Fruit fly (Drosophila melanogaster) whole organism, embryonic: ENCODE results near the gene Ant2.

ENCODE experiments used
- B-H2 ChIP-seq: fragments of 200-800 bp; sonication (Bioruptor generic); optimal IDR thresholded peaks from 2 replicates; lab custom pipeline; 2018; ENCODE audit warnings: missing biosample characterization, mild to moderate bottlenecking, missing genetic modification characterization
- CG10209 ChIP-seq: fragments of 200-800 bp; sonication (Bioruptor generic); optimal IDR thresholded peaks from 3 replicates; lab custom pipeline; 2017; ENCODE audit warnings: missing biosample characterization, mild to moderate bottlenecking, missing genetic modification characterization, missing genetic modification reagents
- CG10267 ChIP-seq: fragments of 200-800 bp; sonication (Bioruptor generic); optimal IDR thresholded peaks from 2 replicates; lab custom pipeline; 2018; ENCODE audit warnings: missing biosample characterization, mild to moderate bottlenecking, missing genetic modification characterization, moderate library complexity
- CG11085 ChIP-seq: fragments of 200-800 bp; sonication (Bioruptor generic); IDR thresholded peaks from 2 replicates; pipeline ENCODE4 v1.3.6; 2022; ENCODE audit warnings: missing biosample characterization, missing genetic modification characterization
- CG12236 ChIP-seq: fragments of 200-800 bp; sonication (Bioruptor generic); optimal IDR thresholded peaks from 2 replicates; lab custom pipeline; 2016; ENCODE audit warnings: missing biosample characterization, missing genetic modification characterization
- CG14050 ChIP-seq: fragments of 200-800 bp; sonication (Bioruptor generic); IDR thresholded peaks from 3 replicates; pipeline ENCODE4 v1.3.6; 2022; ENCODE audit warnings: missing biosample characterization, missing genetic modification characterization
- CG15696 ChIP-seq: fragments of 200-800 bp; sonication (Bioruptor generic); optimal IDR thresholded peaks from 2 replicates; lab custom pipeline; 2019; ENCODE audit warnings: missing biosample characterization, mild to moderate bottlenecking, missing genetic modification characterization, moderate library complexity
- CG16779 ChIP-seq: fragments of 200-800 bp; sonication (Bioruptor generic); IDR thresholded peaks from 2 replicates; pipeline ENCODE4 v1.3.6; 2022; ENCODE audit warnings: missing biosample characterization, missing genetic modification characterization
- CG17385 ChIP-seq: fragments of 200-800 bp; sonication (Bioruptor generic); optimal IDR thresholded peaks from 3 replicates; lab custom pipeline; 2018; ENCODE audit warnings: missing biosample characterization, mild to moderate bottlenecking, missing genetic modification characterization
- CG17802 ChIP-seq: fragments of 200-800 bp; sonication (Bioruptor generic); optimal IDR thresholded peaks from 2 replicates; lab custom pipeline; 2018; ENCODE audit warnings: missing biosample characterization, mild to moderate bottlenecking, missing genetic modification characterization, moderate library complexity
- CG17912 ChIP-seq: fragments of 200-800 bp; sonication (Bioruptor generic); optimal IDR thresholded peaks from 2 replicates; lab custom pipeline; 2018; ENCODE audit warnings: missing biosample characterization, mild to moderate bottlenecking, missing genetic modification characterization
- CG30403 ChIP-seq: fragments of 200-800 bp; sonication (Bioruptor generic); optimal IDR thresholded peaks from 3 replicates; lab custom pipeline; 2016; ENCODE audit warnings: missing biosample characterization, missing genetic modification characterization
- CG32772 ChIP-seq: fragments of 200-800 bp; sonication (Bioruptor generic); IDR thresholded peaks from 2 replicates; pipeline ENCODE4 v1.3.6; 2022; ENCODE audit warnings: missing biosample characterization, missing genetic modification characterization
- CG33213 ChIP-seq: fragments of 200-800 bp; sonication (Bioruptor generic); optimal IDR thresholded peaks from 3 replicates; lab custom pipeline; 2016; ENCODE audit warnings: missing biosample characterization, missing genetic modification characterization
- CG33557 ChIP-seq: fragments of 200-800 bp; sonication (Bioruptor generic); optimal IDR thresholded peaks from 2 replicates; lab custom pipeline; 2019; ENCODE audit warnings: missing biosample characterization, mild to moderate bottlenecking, missing genetic modification characterization, moderate library complexity
- CG6254 ChIP-seq: fragments of 200-800 bp; sonication (Bioruptor generic); optimal IDR thresholded peaks from 3 replicates; lab custom pipeline; 2017; ENCODE audit warnings: mild to moderate bottlenecking, missing biosample characterization, missing genetic modification reagents, missing genetic modification characterization
- CG6791 ChIP-seq: fragments of 200-800 bp; sonication (Bioruptor generic); IDR thresholded peaks from 3 replicates; pipeline ENCODE4 v1.3.6; 2022; ENCODE audit warnings: missing biosample characterization, missing genetic modification characterization; ENCODE audit not compliant: partially characterized antibody
- CG8089 ChIP-seq: fragments of 200-800 bp; sonication (Bioruptor generic); optimal IDR thresholded peaks from 3 replicates; lab custom pipeline; 2016; ENCODE audit warnings: missing biosample characterization, missing genetic modification characterization
- CG8290 ChIP-seq, 3 experiments: fragments of 200-800 bp; sonication (Bioruptor generic); optimal IDR thresholded peaks; 2 replicates each; lab custom pipeline; 2016 to 2019; ENCODE audit warnings: missing biosample characterization in 3 of 3, missing genetic modification characterization in 3 of 3, mild to moderate bottlenecking in 2 of 3, moderate library complexity in 1 of 3
- CG9437 ChIP-seq: fragments of 200-800 bp; sonication (Bioruptor generic); optimal IDR thresholded peaks from 2 replicates; lab custom pipeline; 2018; ENCODE audit warnings: missing biosample characterization, mild to moderate bottlenecking, missing genetic modification characterization
- CTCF ChIP-seq: fragments of 200-800 bp; sonication (Bioruptor generic); optimal IDR thresholded peaks from 2 replicates; lab custom pipeline; 2017; ENCODE audit warnings: missing biosample characterization, mild to moderate bottlenecking, missing genetic modification characterization, moderate library complexity
- Drgx ChIP-seq: fragments of 200-800 bp; sonication (Bioruptor generic); IDR thresholded peaks from 2 replicates; pipeline ENCODE4 v1.3.6; 2022; ENCODE audit warnings: missing biosample characterization, missing genetic modification characterization
- HmgD ChIP-seq: fragments of 200-800 bp; sonication (Bioruptor generic); optimal IDR thresholded peaks from 3 replicates; lab custom pipeline; 2016; ENCODE audit warnings: missing biosample characterization, missing genetic modification characterization
- Lim3 ChIP-seq: fragments of 200-800 bp; sonication (Bioruptor generic); IDR thresholded peaks from 2 replicates; pipeline ENCODE4 v1.3.6; 2022; ENCODE audit warnings: missing biosample characterization, missing genetic modification characterization
- MBD-R2 ChIP-seq: fragments of 200-800 bp; sonication (Bioruptor generic); IDR thresholded peaks from 2 replicates; pipeline ENCODE4 v1.3.6; 2022; ENCODE audit warnings: missing biosample characterization, missing genetic modification characterization
- Nf-YA ChIP-seq: fragments of 200-800 bp; sonication (Bioruptor generic); IDR thresholded peaks from 2 replicates; pipeline ENCODE4 v1.3.6; 2022; ENCODE audit warnings: missing biosample characterization, missing genetic modification characterization
- Nf-YB ChIP-seq: fragments of 200-800 bp; sonication (Bioruptor generic); optimal IDR thresholded peaks from 3 replicates; lab custom pipeline; 2019; ENCODE audit warnings: missing biosample characterization, mild to moderate bottlenecking, missing genetic modification characterization, moderate library complexity
- NfI ChIP-seq: fragments of 200-800 bp; sonication (Bioruptor generic); optimal IDR thresholded peaks from 3 replicates; lab custom pipeline; 2018; ENCODE audit warnings: missing biosample characterization, mild to moderate bottlenecking, missing genetic modification characterization, moderate library complexity
- Optix ChIP-seq: fragments of 200-800 bp; sonication (Bioruptor generic); IDR thresholded peaks from 3 replicates; pipeline ENCODE4 v1.3.6; 2022; ENCODE audit warnings: missing biosample characterization, missing genetic modification characterization
- Pdp1 ChIP-seq, 2 experiments: fragments of 200-800 bp; sonication (Bioruptor generic); optimal IDR thresholded peaks; 3 replicates each; lab custom pipeline; 2016; ENCODE audit warnings: missing biosample characterization in 2 of 2, missing genetic modification characterization in 2 of 2, mild to moderate bottlenecking in 1 of 2, moderate library complexity in 1 of 2
- Sox100B ChIP-seq: fragments of 200-800 bp; sonication (Bioruptor generic); optimal IDR thresholded peaks from 3 replicates; lab custom pipeline; 2018; ENCODE audit warnings: missing biosample characterization, mild to moderate bottlenecking, missing genetic modification characterization
- ash1 ChIP-seq: fragments of 200-800 bp; sonication (Bioruptor generic); optimal IDR thresholded peaks from 2 replicates; lab custom pipeline; 2018; ENCODE audit warnings: missing biosample characterization, mild to moderate bottlenecking, missing genetic modification characterization
- bbx ChIP-seq: fragments of 200-800 bp; sonication (Bioruptor generic); IDR thresholded peaks from 2 replicates; pipeline ENCODE4 v1.3.6; 2022; ENCODE audit warnings: missing biosample characterization, missing genetic modification characterization; ENCODE audit not compliant: partially characterized antibody
- crol ChIP-seq: fragments of 200-800 bp; sonication (Bioruptor generic); IDR thresholded peaks from 2 replicates; pipeline ENCODE4 v1.3.6; 2022; ENCODE audit warnings: missing biosample characterization, missing genetic modification characterization
- emc ChIP-seq: fragments of 200-800 bp; sonication (Bioruptor generic); optimal IDR thresholded peaks from 2 replicates; lab custom pipeline; 2016; ENCODE audit warnings: missing biosample characterization, missing genetic modification characterization
- gfzf ChIP-seq: fragments of 200-800 bp; sonication (Bioruptor generic); optimal IDR thresholded peaks from 2 replicates; lab custom pipeline; 2016; ENCODE audit warnings: missing biosample characterization, mild to moderate bottlenecking, missing genetic modification characterization, moderate library complexity
- gro ChIP-seq: fragments of 200-800 bp; sonication (Bioruptor generic); optimal IDR thresholded peaks from 2 replicates; lab custom pipeline; 2016; ENCODE audit warnings: missing biosample characterization, missing genetic modification characterization
- ken ChIP-seq: fragments of 200-800 bp; sonication (Bioruptor generic); IDR thresholded peaks from 3 replicates; pipeline ENCODE4 v1.3.6; 2022; ENCODE audit warnings: missing biosample characterization, missing genetic modification characterization
- lab ChIP-seq: fragments of 200-800 bp; sonication (Bioruptor generic); optimal IDR thresholded peaks from 3 replicates; lab custom pipeline; 2017; ENCODE audit warnings: missing biosample characterization, missing genetic modification characterization, mild to moderate bottlenecking, moderate library complexity, missing genetic modification reagents
- lilli ChIP-seq: fragments of 200-800 bp; sonication (Bioruptor generic); optimal IDR thresholded peaks from 3 replicates; lab custom pipeline; 2016; ENCODE audit warnings: missing biosample characterization, missing genetic modification characterization
- mld ChIP-seq: fragments of 200-800 bp; sonication (Bioruptor generic); IDR thresholded peaks from 3 replicates; pipeline ENCODE4 v1.3.6; 2022; ENCODE audit warnings: missing biosample characterization, missing genetic modification characterization; ENCODE audit not compliant: partially characterized antibody
- pita ChIP-seq: fragments of 200-800 bp; sonication (Bioruptor generic); optimal IDR thresholded peaks from 2 replicates; lab custom pipeline; 2017; ENCODE audit warnings: missing biosample characterization, mild to moderate bottlenecking, missing genetic modification characterization
- scrt ChIP-seq: fragments of 200-800 bp; sonication (Bioruptor generic); optimal IDR thresholded peaks from 2 replicates; lab custom pipeline; 2018; ENCODE audit warnings: missing biosample characterization, mild to moderate bottlenecking, missing genetic modification characterization, moderate library complexity
- sens-2 ChIP-seq: fragments of 200-800 bp; sonication (Bioruptor generic); IDR thresholded peaks from 2 replicates; pipeline ENCODE4 v1.3.6; 2022; ENCODE audit warnings: missing biosample characterization, missing genetic modification characterization
- sr ChIP-seq: fragments of 200-800 bp; sonication (Bioruptor generic); IDR thresholded peaks from 3 replicates; pipeline ENCODE4 v1.3.6; 2022; ENCODE audit warnings: missing biosample characterization, missing genetic modification characterization
- tna ChIP-seq: fragments of 200-800 bp; sonication (Bioruptor generic); IDR thresholded peaks from 2 replicates; pipeline ENCODE4 v1.3.6; 2022; ENCODE audit warnings: missing biosample characterization, missing genetic modification characterization; ENCODE audit not compliant: partially characterized antibody
- unc-4 ChIP-seq: fragments of 200-800 bp; sonication (Bioruptor generic); IDR thresholded peaks from 2 replicates; pipeline ENCODE4 v1.3.6; 2022; ENCODE audit warnings: missing biosample characterization, missing genetic modification characterization; ENCODE audit not compliant: partially characterized antibody
- zf30C ChIP-seq: fragments of 200-800 bp; sonication (Bioruptor generic); optimal IDR thresholded peaks from 3 replicates; lab custom pipeline; 2018; ENCODE audit warnings: missing biosample characterization, mild to moderate bottlenecking, missing genetic modification characterization
- zfh1 ChIP-seq: fragments of 200-800 bp; sonication (Bioruptor generic); IDR thresholded peaks from 3 replicates; pipeline ENCODE4 v1.3.6; 2022; ENCODE audit warnings: missing biosample characterization, missing genetic modification characterization

Ant2 gene

DNA sequence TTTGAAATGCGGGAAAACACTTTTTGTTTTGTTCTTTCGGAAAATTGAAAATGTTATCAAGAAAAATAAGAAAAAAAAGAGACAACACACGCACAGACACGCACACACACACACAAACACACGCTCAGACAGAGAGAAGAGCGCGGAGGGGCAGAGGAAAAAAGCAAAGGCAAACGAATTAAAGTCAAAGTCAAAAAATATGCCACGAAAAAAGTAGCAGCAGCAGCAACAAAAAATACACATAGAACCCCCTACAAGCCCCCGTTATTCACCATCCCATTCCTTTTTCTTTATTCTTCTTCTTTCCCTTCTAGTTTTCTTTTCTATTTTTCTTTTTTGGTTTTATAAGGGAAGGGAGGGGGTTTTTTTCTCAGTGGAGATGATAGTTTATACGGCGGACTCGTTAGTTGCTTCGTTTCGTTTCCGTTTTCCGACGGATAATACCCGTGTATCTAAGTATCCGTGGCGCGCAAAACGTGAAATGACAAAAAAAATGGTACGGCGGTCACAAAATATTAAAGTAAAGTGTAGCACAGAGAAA, 28.2 kb upstream of the Ant2 start (continued):
- peak; percentile 78 for TF ChIP-seq zf30C
- TF ChIP-seq CG11085 (GFP tag; lab: Robert Waterston, UW): no peak

DNA sequence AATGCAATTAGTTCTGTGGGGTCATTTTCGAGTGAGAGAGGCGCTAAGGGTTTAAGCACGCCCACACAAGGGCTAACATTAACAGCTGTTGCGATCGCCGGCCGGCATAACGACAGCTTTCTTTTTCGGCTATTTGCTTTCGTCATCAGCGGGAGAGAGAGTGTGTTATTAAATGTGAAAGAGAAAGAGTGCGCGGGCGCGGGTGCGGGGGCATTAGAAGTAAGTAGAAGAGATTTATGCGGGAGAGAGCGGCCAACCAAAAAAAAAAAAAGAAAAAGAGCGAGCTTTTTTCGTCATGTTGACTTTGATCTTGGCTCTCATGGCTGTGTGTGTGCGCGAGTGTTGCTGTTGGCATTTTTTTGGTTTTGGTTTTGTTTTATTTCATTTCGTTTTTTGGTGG, 27.4 kb upstream of the Ant2 start:
- TF ChIP-seq Lim3 (no peak), zfh1 (GFP tag; lab: Robert Waterston, UW) (no peak), emc (no peak), CG17912 (no peak), CG6791 (GFP tag; lab: Robert Waterston, UW) (no peak), scrt (GFP tag; lab: Kevin White, UChicago) (peak; percentile 15), CG8290 (GFP tag; optimal IDR thresholded peaks at IDR 0.05; lab: Kevin White, UChicago) (no peak), CG8290 (tag; optimal IDR thresholded peaks at IDR 0.05; lab: Kevin White, UChicago) (no peak), Drgx (GFP tag; lab: Robert Waterston, UW) (peak; percentile 49), CG12236 (no peak), gro (no peak), gfzf (GFP tag; lab: Kevin White, UChicago) (no peak), CG15696 (tag; lab: Kevin White, UChicago) (no peak), tna (GFP tag; lab: Robert Waterston, UW) (no peak), HmgD (GFP tag; lab: Kevin White, UChicago) (no peak), CG9437 (GFP tag; lab: Kevin White, UChicago) (no peak), ken (peak; percentile 76; the same call in 2 of the 3 replicates), unc-4 (no peak), lab (GFP tag; lab: Kevin White, UChicago) (peak; percentile 12), Nf-YA (GFP tag; lab: Robert Waterston, UW) (no peak), pita (GFP tag; lab: Kevin White, UChicago) (no peak), CG10209 (GFP tag; lab: Kevin White, UChicago) (no peak), mld (GFP tag; lab: Robert Waterston, UW) (no peak), MBD-R2 (GFP tag; lab: Robert Waterston, UW) (no peak), Pdp1 (GFP tag; optimal IDR thresholded peaks at IDR 0.05; lab: Kevin White, UChicago) (peak in 1 of 2 experiments; percentile 57), Sox100B (GFP tag; lab: Kevin White, UChicago) (no peak), bbx (GFP tag; lab: Robert Waterston, UW) (no peak), CG14050 (GFP tag; lab: Robert Waterston, UW) (no peak), NfI (GFP tag; lab: Kevin White, UChicago) (no peak), lilli (GFP tag; lab: Kevin White, UChicago) (no peak), CG17802 (tag; lab: Kevin White, UChicago) (no peak), CG33213 (GFP tag; lab: Kevin White, UChicago) (no peak), CG10267 (no peak), CG8089 (GFP tag; lab: Kevin White, UChicago) (no peak), CTCF (no peak), crol (GFP tag; lab: Robert Waterston, UW) (peak; percentile 96), Nf-YB (GFP tag; lab: Kevin White, UChicago) (no peak), sr (peak; percentile 63; the same call in 2 of the 3 replicates), CG33557 (GFP tag; lab: Kevin White, UChicago) (no peak), CG17385 (GFP tag; lab: Kevin White, UChicago) (no peak), Optix (no peak), CG6254 (GFP tag; lab: Kevin White, UChicago) (no peak), sens-2 (GFP tag; lab: Robert Waterston, UW) (peak; percentile 47; the same call in 1 of the 2 replicates), CG16779 (no peak), B-H2 (GFP tag; lab: Kevin White, UChicago) (no peak), CG32772 (GFP tag; lab: Robert Waterston, UW) (peak; percentile 30; the same call in 1 of the 2 replicates), CG30403 (GFP tag; lab: Kevin White, UChicago) (no peak), ash1 (GFP tag; lab: Kevin White, UChicago) (peak; percentile 7)
